Fruit fly (Drosophila melanogaster) whole organism, embryonic: ENCODE results near the gene cv-c.

Experiments used
- Atf-2 ChIP-seq: fragments of 200-800 bp; sonication (Bioruptor generic); optimal IDR thresholded peaks from 2 replicates; lab custom pipeline; 2016; ENCODE audit warnings: missing biosample characterization, missing genetic modification characterization
- C15 ChIP-seq: fragments of 200-800 bp; sonication (Bioruptor generic); IDR thresholded peaks from 3 replicates; pipeline ENCODE4 v1.3.6; 2022; ENCODE audit warnings: missing biosample characterization, missing genetic modification characterization
- CG10543 ChIP-seq: fragments of 200-800 bp; sonication (Bioruptor generic); optimal IDR thresholded peaks from 3 replicates; lab custom pipeline; 2017; ENCODE audit warnings: missing biosample characterization, mild to moderate bottlenecking, missing genetic modification characterization, moderate library complexity
- CG10565 ChIP-seq: fragments of 200-800 bp; sonication (Bioruptor generic); optimal IDR thresholded peaks from 3 replicates; lab custom pipeline; 2016; ENCODE audit warnings: missing biosample characterization, mild to moderate bottlenecking, missing genetic modification characterization
- CG12391 ChIP-seq: fragments of 200-800 bp; sonication (Bioruptor generic); optimal IDR thresholded peaks from 3 replicates; lab custom pipeline; 2018; ENCODE audit warnings: missing biosample characterization, mild to moderate bottlenecking, missing genetic modification characterization, moderate library complexity
- CG13287 ChIP-seq: fragments of 200-800 bp; sonication (Bioruptor generic); IDR thresholded peaks from 2 replicates; pipeline ENCODE4 v1.3.6; 2022; ENCODE audit warnings: missing biosample characterization, missing genetic modification characterization; ENCODE audit not compliant: partially characterized antibody
- CG17361 ChIP-seq: fragments of 200-800 bp; sonication (Bioruptor generic); IDR thresholded peaks from 3 replicates; pipeline ENCODE4 v1.3.6; 2022; ENCODE audit warnings: missing biosample characterization, missing genetic modification characterization
- CG17612 ChIP-seq: fragments of 200-800 bp; sonication (Bioruptor generic); IDR thresholded peaks from 2 replicates; pipeline ENCODE4 v1.3.6; 2022; ENCODE audit warnings: missing biosample characterization, missing genetic modification characterization
- CG31224 ChIP-seq: fragments of 200-800 bp; sonication (Bioruptor generic); IDR thresholded peaks from 2 replicates; pipeline ENCODE4 v1.3.6; 2022; ENCODE audit warnings: missing biosample characterization, missing genetic modification characterization
- CG32532 ChIP-seq: fragments of 200-800 bp; sonication (Bioruptor generic); IDR thresholded peaks from 2 replicates; pipeline ENCODE4 v1.3.6; 2022; ENCODE audit warnings: missing biosample characterization, missing genetic modification characterization
- CG3281 ChIP-seq: fragments of 200-800 bp; sonication (Bioruptor generic); optimal IDR thresholded peaks from 3 replicates; lab custom pipeline; 2017; ENCODE audit warnings: missing biosample characterization, mild to moderate bottlenecking, missing genetic modification characterization
- CG3726 ChIP-seq: fragments of 200-800 bp; sonication (Bioruptor generic); IDR thresholded peaks from 3 replicates; pipeline ENCODE4, ENCODE4 v1.3.6; 2022; ENCODE audit warnings: missing biosample characterization, missing genetic modification characterization
- CG4424 ChIP-seq: fragments of 200-800 bp; sonication (Bioruptor generic); optimal IDR thresholded peaks from 3 replicates; lab custom pipeline; 2016; ENCODE audit warnings: missing biosample characterization, missing genetic modification characterization
- CG8388 ChIP-seq: fragments of 200-800 bp; sonication (Bioruptor generic); optimal IDR thresholded peaks from 2 replicates; lab custom pipeline; 2019; ENCODE audit warnings: missing biosample characterization, mild to moderate bottlenecking, missing genetic modification characterization, moderate library complexity
- CG9727 ChIP-seq: fragments of 200-800 bp; sonication (Bioruptor generic); optimal IDR thresholded peaks from 3 replicates; lab custom pipeline; 2017; ENCODE audit warnings: missing biosample characterization, mild to moderate bottlenecking, missing genetic modification characterization
- CG9876 ChIP-seq: fragments of 200-800 bp; sonication (Bioruptor generic); optimal IDR thresholded peaks from 2 replicates; lab custom pipeline; 2016; ENCODE audit warnings: missing biosample characterization, missing genetic modification characterization
- CoRest ChIP-seq: fragments of 200-800 bp; sonication (Bioruptor generic); optimal IDR thresholded peaks from 3 replicates; lab custom pipeline; 2018; ENCODE audit warnings: missing biosample characterization, mild to moderate bottlenecking, missing genetic modification characterization, moderate library complexity
- Dfd ChIP-seq, 2 experiments: fragments of >200 bp; optimal IDR thresholded peaks; 2 replicates each; lab custom pipeline; 2017; ENCODE audit warnings: missing biosample characterization in 2 of 2, missing genetic modification characterization in 2 of 2
- Dref ChIP-seq: fragments of 200-800 bp; sonication (Bioruptor generic); IDR thresholded peaks from 2 replicates; pipeline ENCODE4 v1.3.6; 2022; ENCODE audit warnings: missing biosample characterization, missing genetic modification characterization
- ERR ChIP-seq: fragments of 200-800 bp; sonication (Bioruptor generic); optimal IDR thresholded peaks from 2 replicates; lab custom pipeline; 2016; ENCODE audit warnings: missing biosample characterization, missing genetic modification characterization
- H2.0 ChIP-seq: fragments of 200-800 bp; sonication (Bioruptor generic); IDR thresholded peaks from 2 replicates; pipeline ENCODE4 v1.3.6; 2022; ENCODE audit warnings: missing biosample characterization, missing genetic modification characterization
- Hand ChIP-seq: fragments of 200-800 bp; sonication (Bioruptor generic); optimal IDR thresholded peaks from 2 replicates; lab custom pipeline; 2017; ENCODE audit warnings: mild to moderate bottlenecking, missing biosample characterization, missing genetic modification reagents, missing genetic modification characterization
- TFAM ChIP-seq: fragments of 200-800 bp; sonication (Bioruptor generic); optimal IDR thresholded peaks from 2 replicates; lab custom pipeline; 2017; ENCODE audit warnings: missing biosample characterization, missing genetic modification characterization, inconsistent platforms
- Tbp ChIP-seq: fragments of >200 bp; optimal IDR thresholded peaks from 2 replicates; lab custom pipeline; 2018; ENCODE audit warnings: missing biosample characterization, missing genetic modification characterization
- Trl ChIP-seq, 3 experiments: fragments of >200 bp in 2 of 3; fragments of 200-800 bp in 1 of 3; sonication (Bioruptor generic) in 1 of 3; optimal IDR thresholded peaks; 2 replicates in 1 of 3; 3 replicates in 2 of 3; lab custom pipeline; 2016 to 2017; ENCODE audit warnings: missing biosample characterization in 1 of 3, missing genetic modification characterization in 1 of 3
- Xbp1 ChIP-seq: fragments of 200-800 bp; sonication (Bioruptor generic); optimal IDR thresholded peaks from 3 replicates; lab custom pipeline; 2016; ENCODE audit warnings: missing biosample characterization, mild to moderate bottlenecking, missing genetic modification characterization
- Xrp1 ChIP-seq: fragments of 200-800 bp; sonication (Bioruptor generic); IDR thresholded peaks from 2 replicates; pipeline ENCODE4 v1.3.6; 2022; ENCODE audit warnings: missing biosample characterization, missing genetic modification characterization
- bab2 ChIP-seq: fragments of 200-800 bp; sonication (Bioruptor generic); optimal IDR thresholded peaks from 2 replicates; lab custom pipeline; 2016; ENCODE audit warnings: missing biosample characterization, missing genetic modification characterization
- bigmax ChIP-seq: fragments of 200-800 bp; sonication (Bioruptor generic); optimal IDR thresholded peaks from 2 replicates; lab custom pipeline; 2018; ENCODE audit warnings: missing biosample characterization, mild to moderate bottlenecking, missing genetic modification characterization
- bowl ChIP-seq: fragments of 200-800 bp; sonication (Bioruptor generic); IDR thresholded peaks from 2 replicates; pipeline ENCODE4 v1.3.6; 2022; ENCODE audit warnings: missing biosample characterization, missing genetic modification characterization
- chm ChIP-seq: fragments of 200-800 bp; sonication (Bioruptor generic); IDR thresholded peaks from 2 replicates; pipeline ENCODE4 v1.3.6; 2022; ENCODE audit warnings: missing biosample characterization, missing genetic modification characterization
- crol ChIP-seq: fragments of 200-800 bp; sonication (Bioruptor generic); IDR thresholded peaks from 2 replicates; pipeline ENCODE4 v1.3.6; 2022; ENCODE audit warnings: missing biosample characterization, missing genetic modification characterization
- dati ChIP-seq: fragments of 200-800 bp; sonication (Bioruptor generic); IDR thresholded peaks from 2 replicates; pipeline ENCODE4 v1.3.6; 2022; ENCODE audit warnings: missing biosample characterization, missing genetic modification characterization
- dm ChIP-seq: fragments of 200-800 bp; sonication (Bioruptor generic); optimal IDR thresholded peaks from 3 replicates; lab custom pipeline; 2016; ENCODE audit warnings: missing biosample characterization, missing genetic modification characterization
- fd64A ChIP-seq: fragments of 200-800 bp; sonication (Bioruptor generic); optimal IDR thresholded peaks from 3 replicates; lab custom pipeline; 2018; ENCODE audit warnings: missing biosample characterization, mild to moderate bottlenecking, missing genetic modification characterization
- gt ChIP-seq: fragments of 200-800 bp; sonication (Bioruptor generic); IDR thresholded peaks from 2 replicates; pipeline ENCODE4 v1.3.6; 2022; ENCODE audit warnings: missing biosample characterization, missing genetic modification characterization
- kah ChIP-seq: fragments of 200-800 bp; sonication (Bioruptor generic); optimal IDR thresholded peaks from 2 replicates; lab custom pipeline; 2018; ENCODE audit warnings: missing biosample characterization, mild to moderate bottlenecking, missing genetic modification characterization
- kni ChIP-seq: fragments of 200-800 bp; sonication (Bioruptor generic); optimal IDR thresholded peaks from 3 replicates; lab custom pipeline; 2017; ENCODE audit warnings: mild to moderate bottlenecking, missing biosample characterization, missing genetic modification reagents, missing genetic modification characterization
- lbe ChIP-seq: fragments of 200-800 bp; sonication (Bioruptor generic); optimal IDR thresholded peaks from 2 replicates; lab custom pipeline; 2016; ENCODE audit warnings: missing biosample characterization, mild to moderate bottlenecking, missing genetic modification characterization
- mld ChIP-seq: fragments of 200-800 bp; sonication (Bioruptor generic); IDR thresholded peaks from 3 replicates; pipeline ENCODE4 v1.3.6; 2022; ENCODE audit warnings: missing biosample characterization, missing genetic modification characterization; ENCODE audit not compliant: partially characterized antibody
- nerfin-1 ChIP-seq: fragments of 200-800 bp; sonication (Bioruptor generic); optimal IDR thresholded peaks from 3 replicates; lab custom pipeline; 2019; ENCODE audit warnings: missing biosample characterization, mild to moderate bottlenecking, missing genetic modification characterization, moderate library complexity
- nom ChIP-seq: fragments of 200-800 bp; sonication (Bioruptor generic); optimal IDR thresholded peaks from 2 replicates; lab custom pipeline; 2017; ENCODE audit warnings: missing biosample characterization, missing genetic modification characterization, mild to moderate bottlenecking, moderate library complexity, missing genetic modification reagents
- pzg ChIP-seq: fragments of 200-800 bp; sonication (Bioruptor generic); optimal IDR thresholded peaks from 3 replicates; lab custom pipeline; 2018; ENCODE audit warnings: missing biosample characterization, mild to moderate bottlenecking, missing genetic modification characterization, moderate library complexity
- rib ChIP-seq: fragments of 200-800 bp; sonication (Bioruptor generic); IDR thresholded peaks from 2 replicates; pipeline ENCODE4 v1.3.6; 2022; ENCODE audit warnings: missing biosample characterization, missing genetic modification characterization
- slp2 ChIP-seq: fragments of 200-800 bp; sonication (Bioruptor generic); optimal IDR thresholded peaks from 2 replicates; lab custom pipeline; 2016; ENCODE audit warnings: missing biosample characterization, missing genetic modification characterization
- sob ChIP-seq: fragments of 200-800 bp; sonication (Bioruptor generic); IDR thresholded peaks from 2 replicates; pipeline ENCODE4 v1.3.6; 2022; ENCODE audit warnings: missing biosample characterization, missing genetic modification characterization
- stwl ChIP-seq: fragments of 200-800 bp; sonication (Bioruptor generic); optimal IDR thresholded peaks from 3 replicates; lab custom pipeline; 2018; ENCODE audit warnings: missing biosample characterization, mild to moderate bottlenecking, missing genetic modification characterization, moderate library complexity
- tin ChIP-seq: fragments of 200-800 bp; sonication (Bioruptor generic); optimal IDR thresholded peaks from 3 replicates; lab custom pipeline; 2016; ENCODE audit warnings: missing biosample characterization, missing genetic modification characterization
- tna ChIP-seq: fragments of 200-800 bp; sonication (Bioruptor generic); IDR thresholded peaks from 2 replicates; pipeline ENCODE4 v1.3.6; 2022; ENCODE audit warnings: missing biosample characterization, missing genetic modification characterization; ENCODE audit not compliant: partially characterized antibody
- toy ChIP-seq: fragments of 200-800 bp; sonication (Bioruptor generic); IDR thresholded peaks from 2 replicates; pipeline ENCODE4 v1.3.6; 2022; ENCODE audit warnings: missing biosample characterization, missing genetic modification characterization

Gene cv-c

dm6 chr3R:14387840-14388239 is 93.7 kb downstream of the cv-c start (continued):
- TF ChIP-seq CG12391 (tag; lab: Kevin White, UChicago) (peak; percentile 7), CG17361 (GFP tag; lab: Robert Waterston, UW) (no peak), CG3281 (GFP tag; lab: Kevin White, UChicago) (no peak), CG8388 (GFP tag; lab: Kevin White, UChicago) (no peak), Hand (GFP tag; lab: Kevin White, UChicago) (no peak), kni (GFP tag; lab: Kevin White, UChicago) (no peak), rib (GFP tag; lab: Robert Waterston, UW) (no peak), crol (GFP tag; lab: Robert Waterston, UW) (no peak), CG9727 (GFP tag; lab: Kevin White, UChicago) (no peak), lbe (no peak), CG10543 (GFP tag; lab: Kevin White, UChicago) (no peak), CG3726 (GFP tag; lab: Robert Waterston, UW) (no peak), Dfd (GFP tag; optimal IDR thresholded peaks at IDR 0.05; lab: Kevin White, UChicago) (no peak), Atf-2 (no peak), Xbp1 (GFP tag; lab: Kevin White, UChicago) (peak; percentile 33), CG31224 (GFP tag; lab: Robert Waterston, UW) (no peak), CG17612 (GFP tag; lab: Robert Waterston, UW) (no peak), CG32532 (GFP tag; lab: Robert Waterston, UW) (no peak; the same call in 1 of the 2 replicates), CG10565 (no peak)
- TF ChIP-seq, all 482 proteins: peak for 62

dm6 chr3R:14386088-14386822 is 95.3 kb downstream of the cv-c start:
- TF ChIP-seq fd64A (GFP tag; lab: Kevin White, UChicago): no peak
- TF ChIP-seq nom (GFP tag; lab: Kevin White, UChicago): no peak
- TF ChIP-seq sob (GFP tag; lab: Robert Waterston, UW): no peak
- TF ChIP-seq Dref (GFP tag; lab: Robert Waterston, UW): no peak
- no peak for TF ChIP-seq H2.0 (GFP tag; lab: Robert Waterston, UW)
- TF ChIP-seq bab2 (GFP tag; lab: Kevin White, UChicago): no peak
- TF ChIP-seq C15 (GFP tag; lab: Robert Waterston, UW): no peak
- TF ChIP-seq Xrp1 (GFP tag; lab: Robert Waterston, UW): peak; percentile 45; the same call in 1 of the 2 replicates
- TF ChIP-seq slp2 (GFP tag; lab: Kevin White, UChicago): no peak
- TF ChIP-seq dm (GFP tag; lab: Kevin White, UChicago): no peak
- no peak for TF ChIP-seq pzg (GFP tag; lab: Kevin White, UChicago)
- no peak for TF ChIP-seq chm (GFP tag; lab: Robert Waterston, UW)
- TF ChIP-seq Tbp (GFP tag; lab: Kevin White, UChicago): no peak
- TF ChIP-seq ERR: no peak
- TF ChIP-seq Trl (optimal IDR thresholded peaks at IDR 0.05; lab: Kevin White, UChicago): no peak
- no peak for TF ChIP-seq Trl (GFP tag; optimal IDR thresholded peaks at IDR 0.05; lab: Kevin White, UChicago)
- TF ChIP-seq kah (GFP tag; lab: Kevin White, UChicago): no peak
- no peak for TF ChIP-seq dati (GFP tag; lab: Robert Waterston, UW)
- TF ChIP-seq CG13287 (GFP tag; lab: Robert Waterston, UW): no peak
- no peak for TF ChIP-seq stwl (tag; lab: Kevin White, UChicago)
- TF ChIP-seq TFAM (GFP tag; lab: Kevin White, UChicago): no peak
- TF ChIP-seq bigmax: no peak
- TF ChIP-seq CG9876 (GFP tag; lab: Kevin White, UChicago): no peak
- TF ChIP-seq tin (GFP tag; lab: Kevin White, UChicago): peak; percentile 1
- no peak for TF ChIP-seq bowl (GFP tag; lab: Robert Waterston, UW)
- peak; percentile 43 for TF ChIP-seq nerfin-1 (tag; lab: Kevin White, UChicago)
- TF ChIP-seq tna: no peak
- TF ChIP-seq mld (GFP tag; lab: Robert Waterston, UW): no peak
- TF ChIP-seq gt (GFP tag; lab: Robert Waterston, UW): no peak
- peak; percentile 54 for TF ChIP-seq CoRest (tag; lab: Kevin White, UChicago)
- TF ChIP-seq CG17612 (GFP tag; lab: Robert Waterston, UW): no peak
- TF ChIP-seq toy (GFP tag; lab: Robert Waterston, UW): no peak
- TF ChIP-seq CG4424 (GFP tag; lab: Kevin White, UChicago): peak; percentile 36
